Worm (Caenorhabditis elegans) whole organism, L4 larva: Measurements from ENCODE around the gene C16C8.16.
"Not testable (repeated sequence)": the region's sequence is repeated elsewhere in the genome, so short reads cannot be mapped to it uniquely, and the experiment has no call there.

Source experiments
- D1046.2 ChIP-seq: fragments of 200-800 bp; sonication (Bioruptor generic); IDR thresholded peaks from 2 replicates; pipeline ENCODE4 v1.3.6; 2022; ENCODE audit warnings: missing genetic modification characterization, missing compliant biosample characterization
- F49E8.2 ChIP-seq: sonication (generic microtip); optimal IDR thresholded peaks from 2 replicates; lab custom pipeline; 2016; ENCODE audit warnings: missing compliant biosample characterization, mild to moderate bottlenecking, missing genetic modification characterization, borderline replicate concordance
- R02D3.7 ChIP-seq: fragments of 150-350 bp; sonication (generic microtip); optimal IDR thresholded peaks from 3 replicates; lab custom pipeline; 2014; ENCODE audit warnings: missing biosample characterization, missing genetic modification characterization
- Y105C5A.15 ChIP-seq: fragments of 200-800 bp; sonication (Bioruptor generic); IDR thresholded peaks from 2 replicates; pipeline ENCODE4 v1.3.6; 2022; ENCODE audit warnings: missing genetic modification characterization, missing compliant biosample characterization
- Y75B8A.6 ChIP-seq: fragments of 200-800 bp; sonication (Bioruptor generic); IDR thresholded peaks from 2 replicates; pipeline ENCODE4 v1.3.6; 2022; ENCODE audit warnings: missing genetic modification reagents, missing genetic modification characterization, missing compliant biosample characterization
- ZK546.5 ChIP-seq, 2 experiments: sonication (generic microtip); optimal IDR thresholded peaks; 2 replicates each; lab custom pipeline; 2017; ENCODE audit warnings: missing biosample characterization in 2 of 2, missing genetic modification characterization in 2 of 2
- arid-1 ChIP-seq: fragments of 200-800 bp; sonication (Bioruptor generic); conservative IDR thresholded peaks from 2 replicates; pipeline ENCODE4 v1.3.6; 2022; ENCODE audit warnings: missing genetic modification reagents, missing genetic modification characterization, missing compliant biosample characterization
- attf-4 ChIP-seq: sonication (generic microtip); optimal IDR thresholded peaks from 3 replicates; lab custom pipeline; 2017; ENCODE audit warnings: missing biosample characterization, missing genetic modification characterization
- ceh-62 ChIP-seq: sonication (generic microtip); optimal IDR thresholded peaks from 2 replicates; lab custom pipeline; 2017; ENCODE audit warnings: missing biosample characterization, missing genetic modification characterization
- ces-1 ChIP-seq: fragments of 150-350 bp; sonication (generic microtip); optimal IDR thresholded peaks from 4 replicates; lab custom pipeline; 2014; ENCODE audit warnings: missing biosample characterization, missing genetic modification reagents, missing genetic modification characterization
- dmd-9 ChIP-seq: fragments of 200-800 bp; sonication (Bioruptor generic); IDR thresholded peaks from 2 replicates; pipeline ENCODE4 v1.3.6; 2022; ENCODE audit warnings: missing genetic modification reagents, missing genetic modification characterization, missing compliant biosample characterization
- dve-1 ChIP-seq: sonication (generic microtip); optimal IDR thresholded peaks from 2 replicates; lab custom pipeline; 2017; ENCODE audit warnings: antibody characterized with exemption, mild to moderate bottlenecking, missing genetic modification characterization, missing compliant biosample characterization; ENCODE audit not compliant: insufficient read depth
- egl-27 ChIP-seq: sonication (generic microtip); optimal IDR thresholded peaks from 3 replicates; lab custom pipeline; 2017; ENCODE audit warnings: missing biosample characterization, missing genetic modification reagents, missing genetic modification characterization
- gei-8 ChIP-seq: fragments of 200-800 bp; sonication (Bioruptor generic); optimal IDR thresholded peaks from 2 replicates; lab custom pipeline; 2018; ENCODE audit warnings: mild to moderate bottlenecking, missing genetic modification characterization, missing compliant biosample characterization
- hif-1 ChIP-seq, 2 experiments: sonication (generic microtip); optimal IDR thresholded peaks; 2 replicates each; lab custom pipeline; 2016 to 2017; ENCODE audit warnings: missing compliant biosample characterization in 2 of 2, missing genetic modification characterization in 2 of 2, missing genetic modification reagents in 2 of 2, missing genotype in 2 of 2, mild to moderate bottlenecking in 1 of 2
- hlh-11 ChIP-seq: fragments of 200-800 bp; sonication (Bioruptor generic); optimal IDR thresholded peaks from 2 replicates; lab custom pipeline; 2018; ENCODE audit warnings: mild to moderate bottlenecking, missing genetic modification characterization, missing compliant biosample characterization
- jun-1 ChIP-seq: fragments of 150-350 bp; optimal IDR thresholded peaks from 2 replicates; lab custom pipeline; 2014; ENCODE audit warnings: missing biosample characterization, missing genetic modification reagents, missing genetic modification characterization
- lin-15B ChIP-seq: fragments of 150-350 bp; sonication (generic microtip); optimal IDR thresholded peaks from 3 replicates; lab custom pipeline; 2014; ENCODE audit warnings: missing biosample characterization, missing genetic modification characterization
- lir-3 ChIP-seq: sonication (generic microtip); optimal IDR thresholded peaks from 2 replicates; lab custom pipeline; 2016; ENCODE audit warnings: mild to moderate bottlenecking, missing genetic modification characterization, missing compliant biosample characterization
- mdt-29 ChIP-seq: fragments of 200-800 bp; sonication (Bioruptor generic); IDR thresholded peaks from 2 replicates; pipeline ENCODE4 v1.3.6; 2022; ENCODE audit warnings: missing genetic modification reagents, missing genetic modification characterization, missing compliant biosample characterization
- nhr-10 ChIP-seq: fragments of 150-350 bp; optimal IDR thresholded peaks from 2 replicates; lab custom pipeline; 2014; ENCODE audit warnings: missing biosample characterization, missing genetic modification characterization
- nhr-111 ChIP-seq: fragments of 200-800 bp; sonication (Bioruptor generic); optimal IDR thresholded peaks from 2 replicates; lab custom pipeline; 2018; ENCODE audit warnings: mild to moderate bottlenecking, missing genetic modification characterization, missing compliant biosample characterization
- nhr-28 ChIP-seq: fragments of 150-350 bp; optimal IDR thresholded peaks from 2 replicates; lab custom pipeline; 2014; ENCODE audit warnings: missing biosample characterization, missing genetic modification characterization
- nhr-48 ChIP-seq: sonication (generic microtip); optimal IDR thresholded peaks from 2 replicates; lab custom pipeline; 2016; ENCODE audit warnings: mild to moderate bottlenecking, missing genetic modification characterization, missing compliant biosample characterization
- nhr-77 ChIP-seq: fragments of 150-350 bp; optimal IDR thresholded peaks from 2 replicates; lab custom pipeline; 2014; ENCODE audit warnings: missing biosample characterization, missing genetic modification characterization
- pha-4 ChIP-seq, 2 experiments: fragments of 150-350 bp in 1 of 2; fragments of 200-800 bp in 1 of 2; sonication (Bioruptor generic) in 1 of 2; IDR thresholded peaks in 1 of 2; optimal IDR thresholded peaks in 1 of 2; 2 replicates each; pipeline versions ENCODE4 v1.3.6 to Lab custom; 2014 to 2022; ENCODE audit warnings: missing genetic modification characterization in 2 of 2, missing genetic modification reagents in 2 of 2, missing biosample characterization in 1 of 2, missing compliant biosample characterization in 1 of 2
- saeg-2 ChIP-seq: fragments of 200-800 bp; sonication (Bioruptor generic); IDR thresholded peaks from 2 replicates; pipeline ENCODE4 v1.3.6; 2022; ENCODE audit warnings: missing genetic modification reagents, missing genetic modification characterization, missing compliant biosample characterization
- sdz-12 ChIP-seq: fragments of 200-800 bp; sonication (Bioruptor generic); optimal IDR thresholded peaks from 2 replicates; lab custom pipeline; 2018; ENCODE audit warnings: mild to moderate bottlenecking, missing genetic modification characterization, missing compliant biosample characterization
- spr-1 ChIP-seq: sonication (generic microtip); optimal IDR thresholded peaks from 2 replicates; lab custom pipeline; 2016; ENCODE audit warnings: mild to moderate bottlenecking, missing genetic modification characterization, missing compliant biosample characterization
- tag-97 ChIP-seq: fragments of 200-800 bp; sonication (Bioruptor generic); IDR thresholded peaks from 2 replicates; pipeline ENCODE4 v1.3.6; 2022; ENCODE audit warnings: missing genetic modification characterization, missing compliant biosample characterization
- unc-130 ChIP-seq: sonication (generic microtip); optimal IDR thresholded peaks from 2 replicates; lab custom pipeline; 2016; ENCODE audit warnings: missing genetic modification reagents, missing genetic modification characterization, missing compliant biosample characterization
- unc-39 ChIP-seq: sonication (generic microtip); optimal IDR thresholded peaks from 2 replicates; lab custom pipeline; 2017; ENCODE audit warnings: missing biosample characterization, missing genetic modification characterization
- unc-62 ChIP-seq, 3 experiments: fragments of 150-350 bp in 1 of 3; sonication (generic microtip); optimal IDR thresholded peaks in 2 of 3; peaks in 1 of 3; 1 replicate in 1 of 3; 2 replicates in 2 of 3; lab custom pipeline; 2014 to 2017; ENCODE audit warnings: missing biosample characterization in 3 of 3, missing genetic modification characterization in 3 of 3, missing genetic modification reagents in 3 of 3, missing genotype in 1 of 3
- zag-1 ChIP-seq: fragments of 150-350 bp; optimal IDR thresholded peaks from 2 replicates; lab custom pipeline; 2014; ENCODE audit warnings: missing biosample characterization, missing genetic modification characterization

Gene C16C8.16

ce11 chrII:3447906-3448305 is 2.4 kb downstream of the C16C8.16 start, which contains the start of gene C16C8.21:
Gene C16C8.21 (plus strand): TSS chrII:3448206.
- TF ChIP-seq unc-62 (GFP tag; optimal IDR thresholded peaks at IDR 0.05 in 1 of 2; lab: Kevin White, UChicago) = no peak
- no peak for TF ChIP-seq unc-62 (tag; optimal IDR thresholded peaks at IDR 0.05; lab: Kevin White, UChicago)

ce11 chrII:3448776-3449280 is 3.3 kb downstream of the C16C8.16 start, which contains the start of gene C16C8.25:
Gene C16C8.25 (plus strand): TSS chrII:3449230.
- TF ChIP-seq nhr-28 (tag; lab: Kevin White, UChicago) (no peak), nhr-111 (GFP tag; lab: Kevin White, UChicago) (no peak), attf-4 (tag; lab: Kevin White, UChicago) (no peak), Y75B8A.6 (GFP tag; lab: Robert Waterston, UW) (no peak), R02D3.7 (tag; lab: Kevin White, UChicago) (no peak), nhr-10 (no peak), unc-39 (tag; lab: Kevin White, UChicago) (no peak), dmd-9 (GFP tag; lab: Robert Waterston, UW) (no peak), hif-1 (tag; optimal IDR thresholded peaks at IDR 0.05; lab: Kevin White, UChicago) (no peak), egl-27 (tag; lab: Kevin White, UChicago) (no peak), nhr-48 (tag; lab: Kevin White, UChicago) (no peak), dve-1 (tag; lab: Kevin White, UChicago) (no peak), arid-1 (no peak), nhr-77 (tag; lab: Kevin White, UChicago) (no peak)
- TF ChIP-seq, all 104 proteins: peak for 0

ce11 chrII:3449514-3449913 is 4.0 kb downstream of the C16C8.16 start, which contains the start of gene C16C8.14:
Gene C16C8.14 (plus strand): TSS chrII:3449814.
- not testable (repeated sequence) for TF ChIP-seq D1046.2; pha-4 (GFP tag; IDR thresholded peaks at IDR 0.05; lab: Robert Waterston, UW); pha-4 (tag; optimal IDR thresholded peaks at IDR 0.05; lab: Kevin White, UChicago); ceh-62 (tag; lab: Kevin White, UChicago)

ce11 chrII:3452421-3452820 is 6.9 kb downstream of the C16C8.16 start, which contains the start of gene C16C8.12:
Gene C16C8.12 (plus strand): TSS chrII:3452721.
- TF ChIP-seq hlh-11 (tag; lab: Kevin White, UChicago) (no peak), gei-8 (GFP tag; lab: Kevin White, UChicago) (no peak), ZK546.5 (tag; optimal IDR thresholded peaks at IDR 0.05; lab: Kevin White, UChicago) (no peak), tag-97 (no peak), jun-1 (tag; lab: Kevin White, UChicago) (no peak), spr-1 (tag; lab: Kevin White, UChicago) (no peak), mdt-29 (GFP tag; lab: Robert Waterston, UW) (no peak), lin-15B (tag; lab: Kevin White, UChicago) (no peak), unc-130 (GFP tag; lab: Kevin White, UChicago) (no peak), F49E8.2 (no peak), zag-1 (no peak), sdz-12 (GFP tag; lab: Kevin White, UChicago) (no peak), Y105C5A.15 (GFP tag; lab: Robert Waterston, UW) (no peak), ces-1 (GFP tag; lab: Kevin White, UChicago) (no peak), lir-3 (tag; lab: Kevin White, UChicago) (no peak), saeg-2 (GFP tag; lab: Robert Waterston, UW) (no peak)
